Fruit fly (Drosophila melanogaster) whole organism, prepupa: ENCODE data around the gene Cp7Fb.

ENCODE experiments used
- CG11294 ChIP-seq: fragments of 200-800 bp; sonication (Bioruptor generic); IDR thresholded peaks from 2 replicates; pipeline ENCODE4 v1.3.6; 2022; ENCODE audit warnings: missing biosample characterization, missing genetic modification characterization
- CG31627 ChIP-seq: fragments of 200-800 bp; sonication (Bioruptor generic); optimal IDR thresholded peaks from 3 replicates; lab custom pipeline; 2016; ENCODE audit warnings: missing biosample characterization, missing genetic modification characterization
- CG6808 ChIP-seq: fragments of 200-800 bp; sonication (Bioruptor generic); optimal IDR thresholded peaks from 3 replicates; lab custom pipeline; 2017; ENCODE audit warnings: missing biosample characterization, missing genetic modification characterization, mild to moderate bottlenecking, moderate library complexity, missing genetic modification reagents
- CG6854 ChIP-seq: fragments of 200-800 bp; sonication (Bioruptor generic); optimal IDR thresholded peaks from 2 replicates; lab custom pipeline; 2017; ENCODE audit warnings: missing biosample characterization, mild to moderate bottlenecking, missing genetic modification characterization
- Eip93F ChIP-seq: fragments of 200-800 bp; sonication (Bioruptor generic); optimal IDR thresholded peaks from 2 replicates; lab custom pipeline; 2016; ENCODE audit warnings: missing biosample characterization, mild to moderate bottlenecking, missing genetic modification characterization

DNA sequence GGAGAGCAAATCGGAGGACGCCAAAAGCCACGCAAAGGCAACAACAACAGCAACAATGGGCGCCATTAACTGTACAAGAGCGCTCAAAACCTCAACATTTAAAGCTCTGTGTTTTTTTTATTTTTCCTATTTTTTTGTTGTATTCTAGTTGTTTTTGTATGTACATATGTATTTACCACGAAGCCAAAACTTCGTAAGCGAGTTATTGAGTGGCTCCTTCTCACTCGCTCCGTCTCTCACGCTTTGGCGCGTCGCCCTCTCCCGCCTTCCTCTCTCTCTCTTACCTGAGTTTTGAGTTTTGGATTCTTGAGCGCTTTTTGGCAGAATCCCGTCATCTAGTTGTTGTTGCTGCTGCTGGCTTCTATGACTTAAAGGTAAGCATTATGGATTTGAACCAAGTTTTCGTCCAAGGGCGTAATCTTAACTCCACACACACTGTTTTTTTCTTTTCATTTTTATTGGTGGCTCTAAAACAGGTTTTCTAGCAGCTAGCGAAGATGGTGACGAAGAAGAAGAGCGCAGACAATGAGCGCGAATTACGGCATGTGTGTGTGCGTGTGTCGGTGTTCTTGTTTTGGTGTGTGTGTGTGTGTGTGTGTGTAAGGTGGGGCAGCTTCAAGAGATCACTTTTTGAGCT, 44.5 kb downstream of the Cp7Fb start:
- TF ChIP-seq CG31627 (GFP tag; lab: Kevin White, UChicago) (no peak), CG6854 (GFP tag; lab: Kevin White, UChicago) (no peak), CG11294 (GFP tag; lab: Robert Waterston, UW) (no peak), CG6808 (GFP tag; lab: Kevin White, UChicago) (peak; percentile 47), Eip93F (GFP tag; lab: Kevin White, UChicago) (no peak)
